Worm (Caenorhabditis elegans) whole organism, early embryonic: ENCODE data around the gene F59E11.7.

Experiments
- B0310.2 ChIP-seq: sonication (generic microtip); optimal IDR thresholded peaks from 2 replicates; lab custom pipeline; 2016; ENCODE audit warnings: mild to moderate bottlenecking, missing genetic modification characterization, missing compliant biosample characterization
- F13C5.2 ChIP-seq: sonication (generic microtip); optimal IDR thresholded peaks from 2 replicates; lab custom pipeline; 2017; ENCODE audit warnings: mild to moderate bottlenecking, missing genetic modification characterization, inconsistent platforms, missing compliant biosample characterization
- aly-1 ChIP-seq: sonication (generic microtip); optimal IDR thresholded peaks from 2 replicates; lab custom pipeline; 2016; ENCODE audit warnings: missing genetic modification characterization, missing compliant biosample characterization
- ama-1 ChIP-seq: fragments of 150-350 bp; optimal IDR thresholded peaks from 2 replicates; lab custom pipeline; 2014
- ceh-13 ChIP-seq: fragments of 200-800 bp; sonication (Bioruptor generic); optimal IDR thresholded peaks from 2 replicates; lab custom pipeline; 2018; ENCODE audit warnings: mild to moderate bottlenecking, missing genetic modification characterization, missing compliant biosample characterization
- ceh-36 ChIP-seq: sonication (generic microtip); optimal IDR thresholded peaks from 2 replicates; lab custom pipeline; 2016; ENCODE audit warnings: missing genetic modification characterization, inconsistent platforms, missing compliant biosample characterization
- ets-7 ChIP-seq: sonication (generic microtip); optimal IDR thresholded peaks from 2 replicates; lab custom pipeline; 2016; ENCODE audit warnings: missing genotype, missing genetic modification characterization, missing compliant biosample characterization
- flt-1 ChIP-seq: fragments of 200-800 bp; sonication (Bioruptor generic); IDR thresholded peaks from 2 replicates; pipeline ENCODE4 v1.3.6; 2022; ENCODE audit warnings: missing genetic modification characterization, missing compliant biosample characterization
- hmbx-1 ChIP-seq: sonication (generic microtip); optimal IDR thresholded peaks from 2 replicates; lab custom pipeline; 2016; ENCODE audit warnings: mild to moderate bottlenecking, missing genetic modification characterization, missing compliant biosample characterization
- hmg-4 ChIP-seq: fragments of 200-800 bp; sonication (Bioruptor generic); optimal IDR thresholded peaks from 2 replicates; lab custom pipeline; 2018; ENCODE audit warnings: mild to moderate bottlenecking, missing genetic modification characterization, missing compliant biosample characterization
- hnd-1 ChIP-seq: sonication (generic microtip); optimal IDR thresholded peaks from 2 replicates; lab custom pipeline; 2016; ENCODE audit warnings: missing genetic modification characterization, missing compliant biosample characterization
- pes-1 ChIP-seq: fragments of 200-800 bp; sonication (Bioruptor generic); IDR thresholded peaks from 2 replicates; pipeline ENCODE4 v1.3.6; 2022; ENCODE audit warnings: missing genetic modification reagents, missing genetic modification characterization, missing compliant biosample characterization
- scrt-1 ChIP-seq: fragments of 200-800 bp; sonication (Bioruptor generic); IDR thresholded peaks from 2 replicates; pipeline ENCODE4 v1.3.6; 2022; ENCODE audit warnings: missing genetic modification characterization, missing compliant biosample characterization
- sea-1 ChIP-seq: fragments of 200-800 bp; sonication (Bioruptor generic); conservative IDR thresholded peaks from 2 replicates; pipeline ENCODE4 v1.3.6; 2022; ENCODE audit warnings: missing genetic modification characterization, missing compliant biosample characterization
- tbx-11 ChIP-seq: fragments of 200-800 bp; sonication (Bioruptor generic); IDR thresholded peaks from 2 replicates; pipeline ENCODE4 v1.3.6; 2022; ENCODE audit warnings: missing genetic modification characterization, missing compliant biosample characterization
- tbx-37 ChIP-seq: fragments of 200-800 bp; sonication (Bioruptor generic); conservative IDR thresholded peaks from 2 replicates; pipeline ENCODE4 v1.3.6; 2022; ENCODE audit warnings: missing genetic modification reagents, missing genetic modification characterization, missing compliant biosample characterization
- tra-4 ChIP-seq: sonication (generic microtip); optimal IDR thresholded peaks from 2 replicates; lab custom pipeline; 2017; ENCODE audit warnings: missing genetic modification characterization, missing compliant biosample characterization

Gene F59E11.7

ce11 chrV:8948365-8948764, 41.7 kb upstream of the F59E11.7 start:
- TF ChIP-seq F13C5.2 (tag; lab: Kevin White, UChicago): no peak
- no peak for TF ChIP-seq hmg-4 (GFP tag; lab: Kevin White, UChicago)
- no peak for TF ChIP-seq ceh-36 (tag; lab: Kevin White, UChicago)
- TF ChIP-seq sea-1 (GFP tag; lab: Robert Waterston, UW): no peak
- no peak for TF ChIP-seq hnd-1 (tag; lab: Kevin White, UChicago)
- no peak for TF ChIP-seq scrt-1 (GFP tag; lab: Robert Waterston, UW)
- TF ChIP-seq B0310.2 (tag; lab: Kevin White, UChicago): no peak
- TF ChIP-seq flt-1 (GFP tag; lab: Robert Waterston, UW): no peak
- no peak for TF ChIP-seq hmbx-1 (tag; lab: Kevin White, UChicago)
- no peak for TF ChIP-seq tbx-11
- TF ChIP-seq pes-1: no peak
- no peak for TF ChIP-seq tra-4 (tag; lab: Kevin White, UChicago)

DNA sequence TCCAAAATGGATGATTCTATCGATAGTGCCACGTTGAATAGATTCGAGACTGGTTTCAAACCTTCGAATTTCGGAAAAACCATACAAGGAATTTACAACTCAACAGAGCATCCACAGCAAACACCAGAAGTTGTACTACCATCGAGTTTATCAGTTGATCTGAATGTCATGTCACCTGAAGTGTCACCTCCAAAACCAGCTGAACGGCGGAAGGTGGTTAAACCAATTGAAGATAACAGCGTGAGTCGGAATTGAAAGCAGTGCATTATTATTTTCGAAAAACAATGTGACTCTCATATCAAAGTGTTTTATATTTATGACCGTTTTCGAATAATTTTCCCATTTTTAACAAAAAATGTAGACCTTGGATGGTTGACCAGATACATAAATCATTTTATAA, 41.0 kb upstream of the F59E11.7 start:
- TF ChIP-seq hmbx-1 (tag; lab: Kevin White, UChicago): no peak
- TF ChIP-seq ama-1 (lab: Kevin White, UChicago): no peak
- no peak for TF ChIP-seq B0310.2 (tag; lab: Kevin White, UChicago)
- no peak for TF ChIP-seq hnd-1 (tag; lab: Kevin White, UChicago)
- no peak for TF ChIP-seq tra-4 (tag; lab: Kevin White, UChicago)
- no peak for TF ChIP-seq scrt-1 (GFP tag; lab: Robert Waterston, UW)
- TF ChIP-seq tbx-37 (GFP tag; lab: Robert Waterston, UW): no peak
- TF ChIP-seq pes-1: no peak
- TF ChIP-seq sea-1 (GFP tag; lab: Robert Waterston, UW): no peak

- TF ChIP-seq hnd-1 (tag; lab: Kevin White, UChicago) (no peak), F13C5.2 (tag; lab: Kevin White, UChicago) (no peak), tbx-37 (GFP tag; lab: Robert Waterston, UW) (no peak), scrt-1 (GFP tag; lab: Robert Waterston, UW) (no peak), hmg-4 (GFP tag; lab: Kevin White, UChicago) (peak; percentile 19)
Observed at ce11 chrV:8949873-8950272, 40.2 kb upstream of the F59E11.7 start.

- TF ChIP-seq tra-4 (tag; lab: Kevin White, UChicago) (no peak), ceh-36 (tag; lab: Kevin White, UChicago) (no peak), aly-1 (tag; lab: Kevin White, UChicago) (no peak), flt-1 (GFP tag; lab: Robert Waterston, UW) (no peak), tbx-11 (no peak), ceh-13 (GFP tag; lab: Kevin White, UChicago) (no peak), hnd-1 (tag; lab: Kevin White, UChicago) (no peak), B0310.2 (tag; lab: Kevin White, UChicago) (no peak), pes-1 (no peak), tbx-37 (GFP tag; lab: Robert Waterston, UW) (no peak), sea-1 (GFP tag; lab: Robert Waterston, UW) (no peak), F13C5.2 (tag; lab: Kevin White, UChicago) (no peak), scrt-1 (GFP tag; lab: Robert Waterston, UW) (no peak), hmbx-1 (tag; lab: Kevin White, UChicago) (no peak), ets-7 (tag; lab: Kevin White, UChicago) (no peak), ama-1 (lab: Kevin White, UChicago) (no peak), hmg-4 (GFP tag; lab: Kevin White, UChicago) (no peak)
Observed at ce11 chrV:8956387-8957095, 33.5 kb upstream of the F59E11.7 start, which contains the start of gene ttc-17. ttc-17 (plus strand) TSS chrV:8957045.

- no peak for TF ChIP-seq hnd-1 (tag; lab: Kevin White, UChicago)
- TF ChIP-seq F13C5.2 (tag; lab: Kevin White, UChicago): no peak
- TF ChIP-seq aly-1 (tag; lab: Kevin White, UChicago): no peak
- no peak for TF ChIP-seq ceh-13 (GFP tag; lab: Kevin White, UChicago)
- TF ChIP-seq scrt-1 (GFP tag; lab: Robert Waterston, UW): no peak
- TF ChIP-seq flt-1 (GFP tag; lab: Robert Waterston, UW): no peak
- TF ChIP-seq sea-1 (GFP tag; lab: Robert Waterston, UW): no peak
- TF ChIP-seq hmg-4 (GFP tag; lab: Kevin White, UChicago): no peak
- TF ChIP-seq tbx-11: no peak
- TF ChIP-seq B0310.2 (tag; lab: Kevin White, UChicago): no peak
- no peak for TF ChIP-seq ama-1 (lab: Kevin White, UChicago)
- TF ChIP-seq tbx-37 (GFP tag; lab: Robert Waterston, UW): no peak
- no peak for TF ChIP-seq tra-4 (tag; lab: Kevin White, UChicago)
- no peak for TF ChIP-seq hmbx-1 (tag; lab: Kevin White, UChicago)
- no peak for TF ChIP-seq ets-7 (tag; lab: Kevin White, UChicago)
- TF ChIP-seq pes-1: no peak
Observed at ce11 chrV:8964055-8964758, 25.8 kb upstream of the F59E11.7 start, which contains the start of gene nhr-44. nhr-44 (minus strand) TSS chrV:8964105.

- TF ChIP-seq sea-1 (GFP tag; lab: Robert Waterston, UW) (no peak), hmbx-1 (tag; lab: Kevin White, UChicago) (no peak), ceh-36 (tag; lab: Kevin White, UChicago) (no peak), B0310.2 (tag; lab: Kevin White, UChicago) (no peak), pes-1 (no peak), aly-1 (tag; lab: Kevin White, UChicago) (no peak), ets-7 (tag; lab: Kevin White, UChicago) (no peak), hmg-4 (GFP tag; lab: Kevin White, UChicago) (no peak), ama-1 (lab: Kevin White, UChicago) (no peak), scrt-1 (GFP tag; lab: Robert Waterston, UW) (no peak), tbx-11 (no peak), F13C5.2 (tag; lab: Kevin White, UChicago) (no peak), tra-4 (tag; lab: Kevin White, UChicago) (no peak)
Observed at ce11 chrV:8966086-8966485, 24.0 kb upstream of the F59E11.7 start, which contains the start of gene nhr-219. nhr-219 (minus strand) TSS chrV:8966186.
